Fruit fly (Drosophila melanogaster) whole organism, embryonic: ENCODE measurements around the gene Pcd.

Experiments
- Abd-B ChIP-seq: fragments of 200-800 bp; sonication (Bioruptor generic); optimal IDR thresholded peaks from 2 replicates; lab custom pipeline; 2018; ENCODE audit warnings: missing biosample characterization, mild to moderate bottlenecking, missing genetic modification characterization, moderate library complexity
- Ada2b ChIP-seq: fragments of 200-800 bp; sonication (Bioruptor generic); IDR thresholded peaks from 2 replicates; pipeline ENCODE4 v1.3.6; 2022; ENCODE audit warnings: missing biosample characterization, missing genetic modification characterization
- CG1024 ChIP-seq: fragments of 200-800 bp; sonication (Bioruptor generic); IDR thresholded peaks from 2 replicates; pipeline ENCODE4 v1.3.6; 2022; ENCODE audit warnings: missing biosample characterization, missing genetic modification characterization
- CG10431 ChIP-seq: fragments of 200-800 bp; sonication (Bioruptor generic); optimal IDR thresholded peaks from 3 replicates; lab custom pipeline; 2018; ENCODE audit warnings: missing biosample characterization, mild to moderate bottlenecking, missing genetic modification characterization
- CG10979 ChIP-seq: fragments of 200-800 bp; sonication (Bioruptor generic); optimal IDR thresholded peaks from 2 replicates; lab custom pipeline; 2018; ENCODE audit warnings: missing biosample characterization, mild to moderate bottlenecking, missing genetic modification characterization, moderate library complexity
- CG11398 ChIP-seq: fragments of 200-800 bp; sonication (Bioruptor generic); optimal IDR thresholded peaks from 2 replicates; lab custom pipeline; 2016; ENCODE audit warnings: missing biosample characterization, missing genetic modification characterization
- CG12071 ChIP-seq: fragments of 200-800 bp; sonication (Bioruptor generic); optimal IDR thresholded peaks from 3 replicates; lab custom pipeline; 2018; ENCODE audit warnings: missing biosample characterization, mild to moderate bottlenecking, missing genetic modification characterization
- CG1233 ChIP-seq: fragments of 200-800 bp; sonication (Bioruptor generic); optimal IDR thresholded peaks from 4 replicates; lab custom pipeline; 2018; ENCODE audit warnings: missing biosample characterization, mild to moderate bottlenecking, missing genetic modification characterization
- CG13424 ChIP-seq: fragments of 200-800 bp; sonication (Bioruptor generic); optimal IDR thresholded peaks from 2 replicates; lab custom pipeline; 2019; ENCODE audit warnings: missing biosample characterization, mild to moderate bottlenecking, missing genetic modification characterization, moderate library complexity
- CG16779 ChIP-seq: fragments of 200-800 bp; sonication (Bioruptor generic); IDR thresholded peaks from 2 replicates; pipeline ENCODE4 v1.3.6; 2022; ENCODE audit warnings: missing biosample characterization, missing genetic modification characterization
- CG16815 ChIP-seq: fragments of 200-800 bp; sonication (Bioruptor generic); optimal IDR thresholded peaks from 3 replicates; lab custom pipeline; 2017; ENCODE audit warnings: missing biosample characterization, mild to moderate bottlenecking, missing genetic modification characterization
- CG16863 ChIP-seq: fragments of 200-800 bp; sonication (Bioruptor generic); optimal IDR thresholded peaks from 3 replicates; lab custom pipeline; 2016; ENCODE audit warnings: missing biosample characterization, missing genetic modification characterization
- CG17186 ChIP-seq: fragments of 200-800 bp; sonication (Bioruptor generic); optimal IDR thresholded peaks from 3 replicates; lab custom pipeline; 2017; ENCODE audit warnings: missing biosample characterization, missing genetic modification reagents, missing genetic modification characterization
- CG30020 ChIP-seq: fragments of 200-800 bp; optimal IDR thresholded peaks from 2 replicates; lab custom pipeline; 2019; ENCODE audit warnings: missing biosample characterization, mild to moderate bottlenecking, missing genetic modification characterization, moderate library complexity
- CG31224 ChIP-seq: fragments of 200-800 bp; sonication (Bioruptor generic); IDR thresholded peaks from 2 replicates; pipeline ENCODE4 v1.3.6; 2022; ENCODE audit warnings: missing biosample characterization, missing genetic modification characterization
- CG3407 ChIP-seq: fragments of 200-800 bp; sonication (Bioruptor generic); optimal IDR thresholded peaks from 2 replicates; lab custom pipeline; 2018; ENCODE audit warnings: missing biosample characterization, mild to moderate bottlenecking, missing genetic modification characterization
- CG34224 ChIP-seq: fragments of 200-800 bp; sonication (Bioruptor generic); IDR thresholded peaks from 3 replicates; pipeline ENCODE4 v1.3.6; 2022; ENCODE audit warnings: missing biosample characterization, missing genetic modification characterization; ENCODE audit not compliant: partially characterized antibody
- CG4730 ChIP-seq: fragments of 200-800 bp; sonication (Bioruptor generic); IDR thresholded peaks from 2 replicates; pipeline ENCODE4 v1.3.6; 2022; ENCODE audit warnings: missing biosample characterization, missing genetic modification characterization
- CG7271 ChIP-seq: fragments of 200-800 bp; sonication (Bioruptor generic); optimal IDR thresholded peaks from 2 replicates; lab custom pipeline; 2018; ENCODE audit warnings: missing biosample characterization, mild to moderate bottlenecking, missing genetic modification characterization, moderate library complexity
- CG7372 ChIP-seq: fragments of 200-800 bp; sonication (Bioruptor generic); IDR thresholded peaks from 2 replicates; pipeline ENCODE4 v1.3.6; 2022; ENCODE audit warnings: missing biosample characterization, missing genetic modification characterization
- CG7963 ChIP-seq: fragments of 200-800 bp; sonication (Bioruptor generic); IDR thresholded peaks from 3 replicates; pipeline ENCODE4 v1.3.6; 2022; ENCODE audit warnings: missing biosample characterization, missing genetic modification characterization; ENCODE audit not compliant: partially characterized antibody
- D19A ChIP-seq: fragments of 200-800 bp; optimal IDR thresholded peaks from 3 replicates; lab custom pipeline; 2019; ENCODE audit warnings: missing biosample characterization, mild to moderate bottlenecking, missing genetic modification characterization, moderate library complexity
- Dad ChIP-seq: fragments of 200-800 bp; sonication (Bioruptor generic); optimal IDR thresholded peaks from 3 replicates; lab custom pipeline; 2016; ENCODE audit warnings: missing biosample characterization, missing genetic modification characterization
- Doc2 ChIP-seq: fragments of 200-800 bp; sonication (Bioruptor generic); IDR thresholded peaks from 2 replicates; pipeline ENCODE4 v1.3.6; 2022; ENCODE audit warnings: missing biosample characterization, missing genetic modification characterization
- Ets65A ChIP-seq: fragments of 200-800 bp; sonication (Bioruptor generic); peaks from one replicate; lab custom pipeline; 2016; ENCODE audit warnings: missing biosample characterization, missing genetic modification characterization
- Gug ChIP-seq: fragments of 200-800 bp; sonication (Bioruptor generic); IDR thresholded peaks from 4 replicates; pipeline ENCODE4 v1.3.6; 2022; ENCODE audit warnings: missing biosample characterization, missing genetic modification characterization
- H2.0 ChIP-seq: fragments of 200-800 bp; sonication (Bioruptor generic); IDR thresholded peaks from 2 replicates; pipeline ENCODE4 v1.3.6; 2022; ENCODE audit warnings: missing biosample characterization, missing genetic modification characterization
- Hey ChIP-seq: fragments of 200-800 bp; sonication (Bioruptor generic); optimal IDR thresholded peaks from 3 replicates; lab custom pipeline; 2018; ENCODE audit warnings: missing biosample characterization, mild to moderate bottlenecking, missing genetic modification characterization
- Hr51 ChIP-seq, 2 experiments: fragments of 200-800 bp; sonication (Bioruptor generic); optimal IDR thresholded peaks; 2 replicates in 1 of 2; 3 replicates in 1 of 2; lab custom pipeline; 2016 to 2018; ENCODE audit warnings: missing biosample characterization in 2 of 2, missing genetic modification characterization in 2 of 2, mild to moderate bottlenecking in 1 of 2, moderate library complexity in 1 of 2
- Lhr ChIP-seq: fragments of 200-800 bp; sonication (Bioruptor generic); optimal IDR thresholded peaks from 3 replicates; lab custom pipeline; 2017; ENCODE audit warnings: mild to moderate bottlenecking, missing biosample characterization, missing genetic modification reagents, missing genetic modification characterization
- MTF-1 ChIP-seq: fragments of 200-800 bp; sonication (Bioruptor generic); optimal IDR thresholded peaks from 2 replicates; lab custom pipeline; 2018; ENCODE audit warnings: missing biosample characterization, mild to moderate bottlenecking, missing genetic modification characterization, borderline replicate concordance
- Med ChIP-seq: fragments of 200-800 bp; sonication (Bioruptor generic); peaks from one replicate; lab custom pipeline; 2016; ENCODE audit warnings: missing biosample characterization, missing genetic modification characterization, mild to moderate bottlenecking, inconsistent platforms, moderate library complexity
- abd-A ChIP-seq: fragments of 200-800 bp; sonication (Bioruptor generic); optimal IDR thresholded peaks from 3 replicates; lab custom pipeline; 2019; ENCODE audit warnings: missing biosample characterization, mild to moderate bottlenecking, missing genetic modification characterization, moderate library complexity
- ac ChIP-seq: fragments of 200-800 bp; sonication (Bioruptor generic); optimal IDR thresholded peaks from 3 replicates; lab custom pipeline; 2017; ENCODE audit warnings: missing biosample characterization, mild to moderate bottlenecking, missing genetic modification characterization
- al ChIP-seq: fragments of 200-800 bp; sonication (Bioruptor generic); IDR thresholded peaks from 2 replicates; pipeline ENCODE4 v1.3.6; 2022; ENCODE audit warnings: missing biosample characterization, missing genetic modification characterization
- chinmo ChIP-seq: fragments of 200-800 bp; sonication (Bioruptor generic); IDR thresholded peaks from 4 replicates; pipeline ENCODE4 v1.3.6; 2022; ENCODE audit warnings: missing biosample characterization, missing genetic modification characterization; ENCODE audit not compliant: partially characterized antibody
- crc ChIP-seq: fragments of 200-800 bp; sonication (Bioruptor generic); optimal IDR thresholded peaks from 2 replicates; lab custom pipeline; 2016; ENCODE audit warnings: missing biosample characterization, missing genetic modification characterization
- dmrt11E ChIP-seq: fragments of 200-800 bp; sonication (Bioruptor generic); optimal IDR thresholded peaks from 3 replicates; lab custom pipeline; 2018; ENCODE audit warnings: missing biosample characterization, mild to moderate bottlenecking, missing genetic modification characterization, moderate library complexity
- grn ChIP-seq: fragments of 200-800 bp; sonication (Bioruptor generic); optimal IDR thresholded peaks from 3 replicates; lab custom pipeline; 2017; ENCODE audit warnings: missing biosample characterization, missing genetic modification characterization
- gro ChIP-seq: fragments of 200-800 bp; sonication (Bioruptor generic); optimal IDR thresholded peaks from 2 replicates; lab custom pipeline; 2016; ENCODE audit warnings: missing biosample characterization, missing genetic modification characterization
- ham ChIP-seq: fragments of 200-800 bp; sonication (Bioruptor generic); IDR thresholded peaks from 2 replicates; pipeline ENCODE4 v1.3.6; 2022; ENCODE audit warnings: missing biosample characterization, missing genetic modification characterization
- hbn ChIP-seq: fragments of 200-800 bp; sonication (Bioruptor generic); IDR thresholded peaks from 2 replicates; pipeline ENCODE4 v1.3.6; 2022; ENCODE audit warnings: missing biosample characterization, missing genetic modification characterization; ENCODE audit not compliant: partially characterized antibody
- ken ChIP-seq: fragments of 200-800 bp; sonication (Bioruptor generic); IDR thresholded peaks from 3 replicates; pipeline ENCODE4 v1.3.6; 2022; ENCODE audit warnings: missing biosample characterization, missing genetic modification characterization
- mam ChIP-seq: fragments of 200-800 bp; sonication (Bioruptor generic); optimal IDR thresholded peaks from 3 replicates; lab custom pipeline; 2016; ENCODE audit warnings: missing biosample characterization, missing genetic modification characterization
- otp ChIP-seq: fragments of 200-800 bp; sonication (Bioruptor generic); IDR thresholded peaks from 3 replicates; pipeline ENCODE4, ENCODE4 v1.3.6; 2022; ENCODE audit warnings: missing biosample characterization, missing genetic modification characterization
- pita ChIP-seq: fragments of 200-800 bp; sonication (Bioruptor generic); optimal IDR thresholded peaks from 2 replicates; lab custom pipeline; 2017; ENCODE audit warnings: missing biosample characterization, mild to moderate bottlenecking, missing genetic modification characterization
- sim ChIP-seq: fragments of 200-800 bp; sonication (Bioruptor generic); IDR thresholded peaks from 2 replicates; pipeline ENCODE4 v1.3.6; 2022; ENCODE audit warnings: missing biosample characterization, missing genetic modification characterization
- trem ChIP-seq: fragments of 200-800 bp; optimal IDR thresholded peaks from 3 replicates; lab custom pipeline; 2019; ENCODE audit warnings: missing biosample characterization, mild to moderate bottlenecking, missing genetic modification characterization, moderate library complexity
- wdn ChIP-seq: fragments of 200-800 bp; sonication (Bioruptor generic); IDR thresholded peaks from 2 replicates; pipeline ENCODE4 v1.3.6; 2022; ENCODE audit warnings: missing biosample characterization, missing genetic modification characterization
- zf30C ChIP-seq: fragments of 200-800 bp; sonication (Bioruptor generic); optimal IDR thresholded peaks from 3 replicates; lab custom pipeline; 2018; ENCODE audit warnings: missing biosample characterization, mild to moderate bottlenecking, missing genetic modification characterization

Pcd gene

dm6 chr3R:29745056-29745455 lies 22.1 kb downstream of the Pcd start, which contains the start of the genes Wdr24 and IntS11 (continued):
- TF ChIP-seq CG17186 (GFP tag; lab: Kevin White, UChicago): peak; percentile 38
- peak; percentile 88 for TF ChIP-seq wdn
- peak; percentile 96 for TF ChIP-seq Med (GFP tag; lab: Kevin White, UChicago)
- peak in 1 of 2 experiments; percentile 61 for TF ChIP-seq Hr51 (GFP tag; optimal IDR thresholded peaks at IDR 0.05; lab: Kevin White, UChicago)
- TF ChIP-seq CG30020 (tag; lab: Kevin White, UChicago): peak; percentile 45
- peak; percentile 86 for TF ChIP-seq CG13424 (tag; lab: Kevin White, UChicago)
- no peak for TF ChIP-seq CG10431
- TF ChIP-seq CG16863 (GFP tag; lab: Kevin White, UChicago): peak; percentile 50
- TF ChIP-seq Ada2b: peak; percentile 84
- peak; percentile 90 for TF ChIP-seq ken (GFP tag; lab: Robert Waterston, UW)
- peak; percentile 77; the same call in 1 of the 2 replicates for TF ChIP-seq ham (GFP tag; lab: Robert Waterston, UW)
- no peak for TF ChIP-seq D19A (tag; lab: Kevin White, UChicago)
- peak; percentile 88 for TF ChIP-seq CG4730
- TF ChIP-seq Hey (tag; lab: Kevin White, UChicago): no peak
- TF ChIP-seq dmrt11E (tag; lab: Kevin White, UChicago): peak; percentile 43
- TF ChIP-seq Ets65A (GFP tag; lab: Kevin White, UChicago): peak; percentile 98
- peak; percentile 92 for TF ChIP-seq H2.0 (GFP tag; lab: Robert Waterston, UW)
- TF ChIP-seq abd-A: no peak
- peak; percentile 73 for TF ChIP-seq trem (tag; lab: Kevin White, UChicago)
- no peak for TF ChIP-seq hbn (GFP tag; lab: Robert Waterston, UW)
- 0 out of 4 replicates have a peak, but pooled peaks have one; percentile 57 for TF ChIP-seq chinmo (GFP tag; lab: Robert Waterston, UW)
- peak; percentile 59; the same call in 1 of the 2 replicates for TF ChIP-seq CG1024 (GFP tag; lab: Robert Waterston, UW)
- peak; percentile 64 for TF ChIP-seq Doc2
- TF ChIP-seq ac: no peak
- no peak for TF ChIP-seq CG3407 (GFP tag; lab: Kevin White, UChicago)
- peak; percentile 31; the same call in 1 of the 3 replicates for TF ChIP-seq CG34224
- no peak for TF ChIP-seq crc (GFP tag; lab: Kevin White, UChicago)
- TF ChIP-seq sim (GFP tag; lab: Robert Waterston, UW): 0 out of 2 replicates have a peak, but pooled peaks have one; percentile 49
- no peak for TF ChIP-seq CG7963 (GFP tag; lab: Robert Waterston, UW)
- peak; percentile 65; the same call in 1 of the 3 replicates for TF ChIP-seq otp (GFP tag; lab: Robert Waterston, UW)
- peak; percentile 95 for TF ChIP-seq Abd-B (GFP tag; lab: Kevin White, UChicago)
- no peak for TF ChIP-seq MTF-1 (GFP tag; lab: Kevin White, UChicago)
- TF ChIP-seq al (GFP tag; lab: Robert Waterston, UW): peak; percentile 95
- TF ChIP-seq CG1233 (GFP tag; lab: Kevin White, UChicago): peak; percentile 83
- TF ChIP-seq CG31224 (GFP tag; lab: Robert Waterston, UW): peak; percentile 88
- TF ChIP-seq pita (GFP tag; lab: Kevin White, UChicago): no peak
- TF ChIP-seq CG12071: peak; percentile 27
- peak; percentile 54 for TF ChIP-seq CG10979 (tag; lab: Kevin White, UChicago)
- peak; percentile 36; the same call in 1 of the 2 replicates for TF ChIP-seq CG16779 (GFP tag; lab: Robert Waterston, UW)
- TF ChIP-seq Lhr (GFP tag; lab: Kevin White, UChicago): no peak
- no peak for TF ChIP-seq CG11398 (GFP tag; lab: Kevin White, UChicago)
- peak; percentile 49 for TF ChIP-seq Dad
- TF ChIP-seq gro: peak; percentile 57
- peak; percentile 47 for TF ChIP-seq grn (GFP tag; lab: Kevin White, UChicago)
- TF ChIP-seq zf30C: no peak
- peak; percentile 93 for TF ChIP-seq CG7372 (GFP tag; lab: Robert Waterston, UW)
- TF ChIP-seq Gug (GFP tag; lab: Robert Waterston, UW): peak; percentile 91
- no peak for TF ChIP-seq CG7271 (tag; lab: Kevin White, UChicago)
- peak; percentile 88 for TF ChIP-seq CG16815 (GFP tag; lab: Kevin White, UChicago)
- peak; percentile 90 for TF ChIP-seq mam
